Fruit fly (Drosophila melanogaster) S2 (cell line): ENCODE data around the gene CG31029.

Source experiments
- CG8478 ChIP-seq: fragments of >200 bp; optimal IDR thresholded peaks from 2 replicates; lab custom pipeline; 2018
- CTCF ChIP-seq, 2 experiments: fragments of >200 bp; optimal IDR thresholded peaks; 2 replicates each; lab custom pipeline; 2018

The CG31029 gene

dm6 chr3R:30132295-30132694 lies at the start of gene CG31029:
Gene CG31029 (minus strand): TSS chr3R:30132395.
- TF ChIP-seq CTCF (optimal IDR thresholded peaks at IDR 0.05; lab: Kevin White, UChicago) (no peak), CG8478 (lab: Kevin White, UChicago) (no peak)

DNA sequence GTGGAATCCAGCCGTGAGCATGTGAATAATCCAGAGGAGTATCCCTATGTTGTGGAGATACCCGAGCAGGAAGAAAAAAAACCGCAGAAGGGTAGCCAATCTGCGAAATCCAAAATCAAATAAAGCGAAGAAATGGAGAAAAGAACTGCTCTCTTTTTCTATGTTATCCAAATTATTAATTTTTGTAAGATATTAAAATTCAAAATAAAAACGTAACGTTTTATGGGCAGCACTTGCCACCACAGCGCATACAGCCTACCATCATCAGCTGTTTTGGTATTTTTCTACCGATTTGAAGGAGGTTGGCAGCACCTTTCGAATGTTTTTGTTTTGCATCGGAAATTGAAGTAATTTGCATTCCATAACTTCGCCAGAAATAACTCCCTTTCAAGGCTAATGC lies 47.7 kb upstream of the CG31029 start, which contains the start of gene Bet5:
Bet5 (plus strand) TSS at position 299 of the 400 bp plus-strand sequence.
- no peak for TF ChIP-seq CG8478 (lab: Kevin White, UChicago)
- TF ChIP-seq CTCF (optimal IDR thresholded peaks at IDR 0.05; lab: Kevin White, UChicago), result no peak

DNA sequence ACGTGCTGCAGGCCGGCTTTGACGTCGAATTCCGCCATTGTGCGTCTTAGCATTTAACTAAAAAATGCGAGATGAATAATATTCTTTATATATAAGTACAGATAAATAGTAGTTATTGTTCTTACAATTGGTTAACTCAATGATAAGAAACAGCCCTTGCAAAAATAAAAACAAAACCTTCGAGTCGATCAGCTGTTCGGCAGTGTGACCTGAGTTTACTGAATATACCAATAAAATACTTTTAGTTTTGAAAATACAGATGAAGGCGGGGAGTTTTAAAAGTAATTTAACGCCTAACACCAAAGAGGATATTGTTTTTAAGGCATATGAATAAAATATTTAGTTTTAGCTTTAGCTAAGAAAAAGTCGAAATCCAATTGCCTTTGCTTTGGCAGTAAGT lies 45.3 kb upstream of the CG31029 start, which contains the start of the genes CG1983 and CG15530:
CG1983 (minus strand) TSS at position 207 of the 400 bp plus-strand sequence.
CG15530 (plus strand) TSS at position 384 of the 400 bp plus-strand sequence.
- TF ChIP-seq CG8478 (lab: Kevin White, UChicago), result no peak
- no peak for TF ChIP-seq CTCF (optimal IDR thresholded peaks at IDR 0.05; lab: Kevin White, UChicago)

- no peak for TF ChIP-seq CTCF (optimal IDR thresholded peaks at IDR 0.05; lab: Kevin White, UChicago)
- TF ChIP-seq CG8478 (lab: Kevin White, UChicago), result no peak
These were observed 44.1 kb upstream of the CG31029 start for dm6 chr3R:30176314-30176713.

DNA sequence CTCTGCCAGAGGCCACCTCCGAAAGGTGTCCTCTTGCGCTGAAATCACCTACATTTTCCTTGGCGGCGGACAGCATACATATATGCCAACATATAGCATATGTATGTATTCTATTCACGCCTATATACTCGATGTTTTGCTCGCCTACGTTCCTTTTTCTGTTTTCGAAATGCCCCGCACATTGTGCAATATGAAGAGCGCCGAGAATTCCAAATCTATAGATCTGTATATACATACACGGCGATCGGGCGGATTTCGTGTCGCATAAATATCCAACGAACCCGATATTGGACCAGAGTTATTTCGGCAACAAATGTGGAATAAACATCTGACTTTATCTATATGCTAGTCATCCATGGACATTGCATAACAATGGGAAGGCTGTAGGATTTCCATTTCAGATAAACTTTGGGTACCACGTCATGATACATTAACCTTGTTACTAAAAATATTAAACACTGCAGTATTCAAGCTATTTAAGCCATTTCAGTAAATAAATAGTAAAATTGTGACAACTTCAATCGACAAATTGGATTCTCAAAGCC lies 42.9 kb upstream of the CG31029 start:
- TF ChIP-seq CG8478 (lab: Kevin White, UChicago) (no peak), CTCF (optimal IDR thresholded peaks at IDR 0.05; lab: Kevin White, UChicago) (no peak)

DNA sequence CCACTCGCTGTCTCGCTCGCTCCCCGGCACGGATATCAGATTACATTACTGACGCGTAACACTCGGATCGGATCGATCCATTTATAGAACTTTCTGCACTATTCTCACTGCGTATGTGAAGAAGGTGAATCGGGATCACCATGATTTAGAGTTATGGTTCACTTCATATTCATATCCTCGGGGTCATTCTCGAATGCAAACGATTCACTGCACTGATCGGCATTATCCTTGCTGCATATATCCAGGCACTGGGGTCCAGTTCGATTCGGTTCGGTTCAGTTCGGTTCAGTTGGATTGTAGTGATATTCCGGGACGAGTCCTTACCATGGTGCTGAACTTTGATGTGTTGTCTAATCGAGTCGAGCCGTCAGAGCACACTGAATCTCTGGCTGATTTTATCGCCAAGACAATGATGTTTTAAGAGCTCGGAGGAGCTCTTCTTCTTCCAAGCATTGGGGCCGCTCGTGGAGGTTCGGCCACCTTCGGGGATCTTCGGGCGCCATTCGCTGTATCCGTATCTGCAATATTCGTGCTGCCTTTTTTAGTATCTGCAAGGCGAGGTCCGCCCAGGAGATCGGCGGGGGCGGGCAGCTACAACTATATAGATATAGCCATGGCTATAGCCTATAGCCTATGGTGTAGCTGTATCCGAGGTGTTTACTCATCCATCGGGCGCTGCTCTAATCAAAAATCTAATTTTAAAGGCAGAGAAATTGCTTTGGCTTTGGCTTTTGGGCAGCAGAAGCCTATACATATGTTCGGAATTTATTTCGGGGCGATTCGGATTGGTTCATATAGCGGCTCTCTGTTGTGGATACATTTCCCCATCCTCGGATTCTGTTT lies 42.2 kb upstream of the CG31029 start, which contains the start of gene Mlc2:
Mlc2 (minus strand) TSS at position 392 of the 843 bp plus-strand sequence.
- no peak for TF ChIP-seq CG8478 (lab: Kevin White, UChicago)
- no peak for TF ChIP-seq CTCF (optimal IDR thresholded peaks at IDR 0.05; lab: Kevin White, UChicago)

- TF ChIP-seq CG8478 (lab: Kevin White, UChicago) (no peak), CTCF (optimal IDR thresholded peaks at IDR 0.05; lab: Kevin White, UChicago) (no peak)
These were observed 38.8 kb upstream of the CG31029 start, which contains the start of gene Rsod for dm6 chr3R:30170671-30171667. Gene Rsod (minus strand): TSS chr3R:30171207.

DNA sequence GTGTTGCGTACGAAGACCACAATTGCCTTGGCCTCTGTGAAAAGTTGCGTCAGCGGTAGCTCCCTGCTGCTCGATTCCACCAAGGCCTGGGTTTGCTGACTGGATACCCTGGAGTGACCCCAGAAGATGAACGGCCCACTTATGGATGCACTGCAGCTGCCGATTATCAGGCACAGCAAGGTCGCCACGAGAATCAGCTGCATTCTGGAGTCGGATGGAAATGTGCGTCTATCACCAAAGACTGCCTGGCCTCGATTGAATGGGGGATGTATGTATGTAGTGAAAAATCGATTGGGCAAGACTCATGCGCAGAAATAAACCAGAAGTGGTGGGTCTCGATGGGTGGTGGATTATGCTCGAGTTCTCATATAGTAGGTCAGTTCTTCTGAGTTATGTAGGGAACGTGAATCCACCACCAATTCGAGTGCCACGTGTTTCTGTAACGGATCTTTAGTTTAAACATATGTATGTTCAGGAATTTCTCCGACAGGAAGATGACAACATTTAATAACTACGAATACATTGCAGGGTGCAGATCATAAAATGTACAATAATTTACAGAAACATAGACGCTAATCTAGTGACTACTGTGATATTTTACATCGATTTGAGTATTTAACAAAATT lies 34.1 kb upstream of the CG31029 start, which contains the start of gene VhaAC45RP:
VhaAC45RP (minus strand) TSS at position 261 of the 626 bp plus-strand sequence.
- TF ChIP-seq CG8478 (lab: Kevin White, UChicago), result no peak
- TF ChIP-seq CTCF (optimal IDR thresholded peaks at IDR 0.05; lab: Kevin White, UChicago), result no peak

dm6 chr3R:30164162-30164561 lies 32.0 kb upstream of the CG31029 start:
- TF ChIP-seq CG8478 (lab: Kevin White, UChicago) (no peak), CTCF (optimal IDR thresholded peaks at IDR 0.05; lab: Kevin White, UChicago) (no peak)

dm6 chr3R:30163228-30163627 lies 31.0 kb upstream of the CG31029 start:
- no peak for TF ChIP-seq CTCF (optimal IDR thresholded peaks at IDR 0.05; lab: Kevin White, UChicago)
- TF ChIP-seq CG8478 (lab: Kevin White, UChicago), result no peak

dm6 chr3R:30160312-30160942 lies 28.2 kb upstream of the CG31029 start, which contains the start of gene CG11498:
Gene CG11498 (minus strand): TSS chr3R:30160473.
- no peak for TF ChIP-seq CTCF (optimal IDR thresholded peaks at IDR 0.05; lab: Kevin White, UChicago)

- TF ChIP-seq CG8478 (lab: Kevin White, UChicago), result no peak
- peak in 1 of 2 experiments; percentile 56 for TF ChIP-seq CTCF (optimal IDR thresholded peaks at IDR 0.05; lab: Kevin White, UChicago)
These were observed 21.7 kb upstream of the CG31029 start for dm6 chr3R:30153864-30154263.
